Fruit fly (Drosophila melanogaster) whole organism, embryonic: ENCODE results near the gene CG7065.

Source experiments
- CG10209 ChIP-seq: fragments of 200-800 bp; sonication (Bioruptor generic); optimal IDR thresholded peaks from 3 replicates; lab custom pipeline; 2017; ENCODE audit warnings: missing biosample characterization, mild to moderate bottlenecking, missing genetic modification characterization, missing genetic modification reagents
- CG10274 ChIP-seq: fragments of 200-800 bp; sonication (Bioruptor generic); optimal IDR thresholded peaks from 3 replicates; lab custom pipeline; 2017; ENCODE audit warnings: missing biosample characterization, mild to moderate bottlenecking, missing genetic modification characterization
- CG10979 ChIP-seq: fragments of 200-800 bp; sonication (Bioruptor generic); optimal IDR thresholded peaks from 2 replicates; lab custom pipeline; 2018; ENCODE audit warnings: missing biosample characterization, mild to moderate bottlenecking, missing genetic modification characterization, moderate library complexity
- CG12659 ChIP-seq: fragments of 200-800 bp; sonication (Bioruptor generic); optimal IDR thresholded peaks from 3 replicates; lab custom pipeline; 2017; ENCODE audit warnings: mild to moderate bottlenecking, missing biosample characterization, missing genetic modification reagents, missing genetic modification characterization
- CG13123 ChIP-seq: fragments of 200-800 bp; sonication (Bioruptor generic); optimal IDR thresholded peaks from 2 replicates; lab custom pipeline; 2016; ENCODE audit warnings: missing biosample characterization, missing genetic modification characterization
- CG14050 ChIP-seq: fragments of 200-800 bp; sonication (Bioruptor generic); IDR thresholded peaks from 3 replicates; pipeline ENCODE4 v1.3.6; 2022; ENCODE audit warnings: missing biosample characterization, missing genetic modification characterization
- CG2199 ChIP-seq: fragments of 200-800 bp; sonication (Bioruptor generic); IDR thresholded peaks from 3 replicates; pipeline ENCODE4 v1.3.6; 2022; ENCODE audit warnings: missing biosample characterization, missing genetic modification characterization
- CG2678 ChIP-seq: fragments of 200-800 bp; sonication (Bioruptor generic); optimal IDR thresholded peaks from 3 replicates; lab custom pipeline; 2019; ENCODE audit warnings: missing biosample characterization, mild to moderate bottlenecking, missing genetic modification characterization, moderate library complexity
- CG30431 ChIP-seq: fragments of 200-800 bp; sonication (Bioruptor generic); optimal IDR thresholded peaks from 2 replicates; lab custom pipeline; 2017; ENCODE audit warnings: missing biosample characterization, missing genetic modification characterization
- CG4282 ChIP-seq: fragments of 200-800 bp; sonication (Bioruptor generic); optimal IDR thresholded peaks from 2 replicates; lab custom pipeline; 2016; ENCODE audit warnings: missing biosample characterization, missing genetic modification characterization
- CG6813 ChIP-seq: fragments of 200-800 bp; sonication (Bioruptor generic); optimal IDR thresholded peaks from 2 replicates; lab custom pipeline; 2017; ENCODE audit warnings: missing biosample characterization, missing genetic modification characterization, mild to moderate bottlenecking, moderate library complexity, missing genetic modification reagents
- CG7271 ChIP-seq: fragments of 200-800 bp; sonication (Bioruptor generic); optimal IDR thresholded peaks from 2 replicates; lab custom pipeline; 2018; ENCODE audit warnings: missing biosample characterization, mild to moderate bottlenecking, missing genetic modification characterization, moderate library complexity
- CG8281 ChIP-seq: fragments of 200-800 bp; sonication (Bioruptor generic); optimal IDR thresholded peaks from 2 replicates; lab custom pipeline; 2018; ENCODE audit warnings: missing biosample characterization, mild to moderate bottlenecking, missing genetic modification characterization, moderate library complexity
- CG8944 ChIP-seq: fragments of 200-800 bp; sonication (Bioruptor generic); optimal IDR thresholded peaks from 3 replicates; lab custom pipeline; 2016; ENCODE audit warnings: missing biosample characterization, missing genetic modification characterization
- CG9437 ChIP-seq: fragments of 200-800 bp; sonication (Bioruptor generic); optimal IDR thresholded peaks from 2 replicates; lab custom pipeline; 2018; ENCODE audit warnings: missing biosample characterization, mild to moderate bottlenecking, missing genetic modification characterization
- Dek ChIP-seq: fragments of 200-800 bp; sonication (Bioruptor generic); optimal IDR thresholded peaks from 3 replicates; lab custom pipeline; 2019; ENCODE audit warnings: missing biosample characterization, mild to moderate bottlenecking, missing genetic modification characterization, moderate library complexity
- Dll ChIP-seq: fragments of 200-800 bp; sonication (Bioruptor generic); IDR thresholded peaks from 4 replicates; pipeline ENCODE4 v1.3.6; 2022; ENCODE audit warnings: missing biosample characterization, missing genetic modification characterization; ENCODE audit not compliant: partially characterized antibody
- Ets65A ChIP-seq: fragments of 200-800 bp; sonication (Bioruptor generic); peaks from one replicate; lab custom pipeline; 2016; ENCODE audit warnings: missing biosample characterization, missing genetic modification characterization
- Gug ChIP-seq: fragments of 200-800 bp; sonication (Bioruptor generic); IDR thresholded peaks from 4 replicates; pipeline ENCODE4 v1.3.6; 2022; ENCODE audit warnings: missing biosample characterization, missing genetic modification characterization
- Hmr ChIP-seq: fragments of 200-800 bp; sonication (Bioruptor generic); optimal IDR thresholded peaks from 3 replicates; lab custom pipeline; 2017; ENCODE audit warnings: mild to moderate bottlenecking, missing biosample characterization, missing genetic modification reagents, missing genetic modification characterization
- Lhr ChIP-seq: fragments of 200-800 bp; sonication (Bioruptor generic); optimal IDR thresholded peaks from 3 replicates; lab custom pipeline; 2017; ENCODE audit warnings: mild to moderate bottlenecking, missing biosample characterization, missing genetic modification reagents, missing genetic modification characterization
- Lpt ChIP-seq: fragments of >200 bp; optimal IDR thresholded peaks from 2 replicates; lab custom pipeline; 2018; ENCODE audit warnings: missing biosample characterization, missing genetic modification characterization
- Nf-YA ChIP-seq: fragments of 200-800 bp; sonication (Bioruptor generic); IDR thresholded peaks from 2 replicates; pipeline ENCODE4 v1.3.6; 2022; ENCODE audit warnings: missing biosample characterization, missing genetic modification characterization
- Nf-YB ChIP-seq: fragments of 200-800 bp; sonication (Bioruptor generic); optimal IDR thresholded peaks from 3 replicates; lab custom pipeline; 2019; ENCODE audit warnings: missing biosample characterization, mild to moderate bottlenecking, missing genetic modification characterization, moderate library complexity
- Poxn ChIP-seq: fragments of 200-800 bp; sonication (Bioruptor generic); IDR thresholded peaks from 2 replicates; pipeline ENCODE4 v1.3.6; 2022; ENCODE audit warnings: missing biosample characterization, missing genetic modification characterization
- Rx ChIP-seq: fragments of 200-800 bp; sonication (Bioruptor generic); IDR thresholded peaks from 2 replicates; pipeline ENCODE4 v1.3.6; 2022; ENCODE audit warnings: missing biosample characterization, missing genetic modification characterization
- Side ChIP-seq: fragments of 200-800 bp; sonication (Bioruptor generic); optimal IDR thresholded peaks from 2 replicates; lab custom pipeline; 2016; ENCODE audit warnings: missing biosample characterization, missing genetic modification characterization
- Spps ChIP-seq: fragments of 200-800 bp; sonication (Bioruptor generic); optimal IDR thresholded peaks from 2 replicates; lab custom pipeline; 2018; ENCODE audit warnings: missing biosample characterization, mild to moderate bottlenecking, missing genetic modification characterization
- Ssrp ChIP-seq: fragments of 200-800 bp; sonication (Bioruptor generic); optimal IDR thresholded peaks from 2 replicates; lab custom pipeline; 2018; ENCODE audit warnings: missing biosample characterization, mild to moderate bottlenecking, missing genetic modification characterization, moderate library complexity
- Xrp1 ChIP-seq: fragments of 200-800 bp; sonication (Bioruptor generic); IDR thresholded peaks from 2 replicates; pipeline ENCODE4 v1.3.6; 2022; ENCODE audit warnings: missing biosample characterization, missing genetic modification characterization
- corto ChIP-seq: fragments of 200-800 bp; sonication (Bioruptor generic); optimal IDR thresholded peaks from 2 replicates; lab custom pipeline; 2016; ENCODE audit warnings: missing biosample characterization, mild to moderate bottlenecking, missing genetic modification characterization, moderate library complexity
- dimm ChIP-seq: fragments of 200-800 bp; sonication (Bioruptor generic); IDR thresholded peaks from 2 replicates; pipeline ENCODE4 v1.3.6; 2022; ENCODE audit warnings: missing biosample characterization, missing genetic modification characterization
- dmrt11E ChIP-seq: fragments of 200-800 bp; sonication (Bioruptor generic); optimal IDR thresholded peaks from 3 replicates; lab custom pipeline; 2018; ENCODE audit warnings: missing biosample characterization, mild to moderate bottlenecking, missing genetic modification characterization, moderate library complexity
- fru ChIP-seq: fragments of >200 bp; optimal IDR thresholded peaks from 2 replicates; lab custom pipeline; 2017
- gsb ChIP-seq: fragments of 200-800 bp; sonication (Bioruptor generic); IDR thresholded peaks from 2 replicates; pipeline ENCODE4 v1.3.6; 2022; ENCODE audit warnings: missing biosample characterization, missing genetic modification characterization
- hth ChIP-seq: fragments of >200 bp; optimal IDR thresholded peaks from 2 replicates; lab custom pipeline; 2017; ENCODE audit warnings: inconsistent platforms
- ken ChIP-seq: fragments of 200-800 bp; sonication (Bioruptor generic); IDR thresholded peaks from 3 replicates; pipeline ENCODE4 v1.3.6; 2022; ENCODE audit warnings: missing biosample characterization, missing genetic modification characterization
- maf-S ChIP-seq: fragments of 200-800 bp; sonication (Bioruptor generic); optimal IDR thresholded peaks from 2 replicates; lab custom pipeline; 2016; ENCODE audit warnings: missing biosample characterization, missing genetic modification characterization
- mld ChIP-seq: fragments of 200-800 bp; sonication (Bioruptor generic); IDR thresholded peaks from 3 replicates; pipeline ENCODE4 v1.3.6; 2022; ENCODE audit warnings: missing biosample characterization, missing genetic modification characterization; ENCODE audit not compliant: partially characterized antibody
- onecut ChIP-seq: fragments of 200-800 bp; sonication (Bioruptor generic); IDR thresholded peaks from 2 replicates; pipeline ENCODE4 v1.3.6; 2022; ENCODE audit warnings: missing biosample characterization, missing genetic modification characterization
- pita ChIP-seq: fragments of 200-800 bp; sonication (Bioruptor generic); optimal IDR thresholded peaks from 2 replicates; lab custom pipeline; 2017; ENCODE audit warnings: missing biosample characterization, mild to moderate bottlenecking, missing genetic modification characterization
- prd ChIP-seq, 3 experiments: fragments of >200 bp in 2 of 3; fragments of 200-800 bp in 1 of 3; sonication (Bioruptor generic) in 1 of 3; optimal IDR thresholded peaks in 2 of 3; IDR thresholded peaks in 1 of 3; 2 replicates in 2 of 3; 3 replicates in 1 of 3; pipeline versions ENCODE4 v1.3.6 to Lab custom; 2017 to 2022; ENCODE audit warnings: missing biosample characterization in 1 of 3, missing genetic modification characterization in 1 of 3
- psq ChIP-seq: fragments of 200-800 bp; sonication (Bioruptor generic); optimal IDR thresholded peaks from 2 replicates; lab custom pipeline; 2017; ENCODE audit warnings: missing biosample characterization, missing genetic modification characterization
- pzg ChIP-seq: fragments of 200-800 bp; sonication (Bioruptor generic); optimal IDR thresholded peaks from 3 replicates; lab custom pipeline; 2018; ENCODE audit warnings: missing biosample characterization, mild to moderate bottlenecking, missing genetic modification characterization, moderate library complexity
- ro ChIP-seq: fragments of 200-800 bp; sonication (Bioruptor generic); IDR thresholded peaks from 2 replicates; pipeline ENCODE4 v1.3.6; 2022; ENCODE audit warnings: missing biosample characterization, missing genetic modification characterization
- tap ChIP-seq: fragments of 200-800 bp; optimal IDR thresholded peaks from 3 replicates; lab custom pipeline; 2019; ENCODE audit warnings: missing biosample characterization, mild to moderate bottlenecking, missing genetic modification characterization, moderate library complexity
- tup ChIP-seq: fragments of 200-800 bp; sonication (Bioruptor generic); optimal IDR thresholded peaks from 2 replicates; lab custom pipeline; 2016; ENCODE audit warnings: missing biosample characterization, mild to moderate bottlenecking, missing genetic modification characterization, moderate library complexity
- wor ChIP-seq: fragments of 200-800 bp; sonication (Bioruptor generic); IDR thresholded peaks from 2 replicates; pipeline ENCODE4 v1.3.6; 2022; ENCODE audit warnings: missing biosample characterization, missing genetic modification characterization
- yki ChIP-seq: fragments of >200 bp; optimal IDR thresholded peaks from 3 replicates; lab custom pipeline; 2018
- zfh2 ChIP-seq: fragments of 200-800 bp; sonication (Bioruptor generic); optimal IDR thresholded peaks from 2 replicates; lab custom pipeline; 2016; ENCODE audit warnings: missing biosample characterization, missing genetic modification characterization

CG7065 gene

dm6 chrX:9136776-9137550, 5.3 kb upstream of the CG7065 start (continued):
- TF ChIP-seq CG10274: no peak
- peak; percentile 25 for TF ChIP-seq CG8281
- no peak for TF ChIP-seq CG4282
- TF ChIP-seq mld (GFP tag; lab: Robert Waterston, UW): no peak
- peak; percentile 37 for TF ChIP-seq tap (tag; lab: Kevin White, UChicago)
- TF ChIP-seq maf-S: peak; percentile 33
- TF ChIP-seq Xrp1 (GFP tag; lab: Robert Waterston, UW): peak; percentile 49; the same call in 1 of the 2 replicates
- no peak for TF ChIP-seq dimm
- TF ChIP-seq Lpt: no peak
- peak; percentile 24 for TF ChIP-seq CG9437 (GFP tag; lab: Kevin White, UChicago)
- no peak for TF ChIP-seq prd (optimal IDR thresholded peaks at IDR 0.05; lab: Kevin White, UChicago)
- TF ChIP-seq prd (GFP tag; IDR thresholded peaks at IDR 0.05; lab: Robert Waterston, UW): peak; percentile 69
- TF ChIP-seq CG8944 (GFP tag; lab: Kevin White, UChicago): peak; percentile 2
- TF ChIP-seq Hmr (GFP tag; lab: Kevin White, UChicago): peak; percentile 7
- peak; percentile 14 for TF ChIP-seq CG12659 (GFP tag; lab: Kevin White, UChicago)
- peak; percentile 2 for TF ChIP-seq tup
- no peak for TF ChIP-seq zfh2 (GFP tag; lab: Kevin White, UChicago)
- no peak for TF ChIP-seq corto (GFP tag; lab: Kevin White, UChicago)
- TF ChIP-seq gsb: no peak
- TF ChIP-seq CG10209 (GFP tag; lab: Kevin White, UChicago): peak; percentile 22
- peak; percentile 86 for TF ChIP-seq Ets65A (GFP tag; lab: Kevin White, UChicago)
- peak; percentile 42; the same call in 1 of the 3 replicates for TF ChIP-seq ken (GFP tag; lab: Robert Waterston, UW)
- no peak for TF ChIP-seq pita (GFP tag; lab: Kevin White, UChicago)
- TF ChIP-seq dmrt11E: peak; percentile 32
- TF ChIP-seq pzg: no peak
- TF ChIP-seq CG30431: no peak
- TF ChIP-seq Spps: no peak
- TF ChIP-seq onecut (GFP tag; lab: Robert Waterston, UW): peak; percentile 31; the same call in 1 of the 2 replicates
- no peak for TF ChIP-seq wor
- TF ChIP-seq CG10979 (tag; lab: Kevin White, UChicago): peak; percentile 58
- TF ChIP-seq Dek (tag; lab: Kevin White, UChicago): peak; percentile 2
- TF ChIP-seq CG13123: no peak
- TF ChIP-seq Poxn (GFP tag; lab: Robert Waterston, UW): no peak
- TF ChIP-seq yki (lab: Kevin White, UChicago): no peak
- TF ChIP-seq psq (GFP tag; lab: Kevin White, UChicago): no peak
- no peak for TF ChIP-seq Nf-YA
- no peak for TF ChIP-seq hth (lab: Kevin White, UChicago)
- peak; percentile 26 for TF ChIP-seq CG6813 (GFP tag; lab: Kevin White, UChicago)
- no peak for TF ChIP-seq Dll (GFP tag; lab: Robert Waterston, UW)
- TF ChIP-seq Lhr (GFP tag; lab: Kevin White, UChicago): no peak
- TF ChIP-seq CG2199 (GFP tag; lab: Robert Waterston, UW): no peak
- TF ChIP-seq Gug (GFP tag; lab: Robert Waterston, UW): peak; percentile 23; the same call in 2 of the 4 replicates
- peak; percentile 16 for TF ChIP-seq Nf-YB (GFP tag; lab: Kevin White, UChicago)
- no peak for TF ChIP-seq ro (GFP tag; lab: Robert Waterston, UW)
- no peak for TF ChIP-seq Rx
- no peak for TF ChIP-seq Side (GFP tag; lab: Kevin White, UChicago)
- TF ChIP-seq fru (lab: Kevin White, UChicago): no peak
- TF ChIP-seq CG2678 (tag; lab: Kevin White, UChicago): peak; percentile 63
- TF ChIP-seq CG7271 (tag; lab: Kevin White, UChicago): no peak
- peak; percentile 65 for TF ChIP-seq Ssrp (tag; lab: Kevin White, UChicago)
- TF ChIP-seq CG14050 (GFP tag; lab: Robert Waterston, UW): peak; percentile 25; the same call in 1 of the 3 replicates
